Worm (Caenorhabditis elegans): ENCODE measurements around the gene ppm-1.A.

The ppm-1.A gene

ce11 chrV:10536095-10536691 lies at the start of gene ppm-1.A:
TSS of gene ppm-1.A (minus strand) at chrV:10536388.
- TF ChIP-seq unc-62 (GFP tag; optimal IDR thresholded peaks at IDR 0.05) = no peak

ce11 chrV:10581837-10582300 lies 45.7 kb upstream of the ppm-1.A start, which contains the start of gene T21C9.6:
TSS of gene T21C9.6 (plus strand) at chrV:10581887.
- no peak for TF ChIP-seq unc-62 (GFP tag; optimal IDR thresholded peaks at IDR 0.05)

DNA sequence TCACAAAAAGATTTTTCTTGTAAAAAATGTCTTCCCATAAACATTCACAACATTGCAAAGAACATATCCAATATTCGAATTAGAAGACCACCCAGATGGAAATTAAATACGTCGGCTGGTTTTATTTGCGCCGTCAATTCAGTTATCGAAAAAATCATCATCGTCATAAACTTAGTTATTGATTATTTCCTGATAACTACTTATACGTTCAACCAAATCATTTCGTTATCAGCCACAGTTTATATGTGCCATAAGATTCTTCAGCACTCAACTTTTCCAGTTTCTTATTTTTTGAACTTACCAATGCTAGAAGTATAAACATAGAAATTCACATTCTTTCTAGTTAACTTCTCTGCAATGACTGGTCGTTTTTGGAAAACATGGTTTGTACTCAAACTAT lies 44.5 kb upstream of the ppm-1.A start:
- TF ChIP-seq unc-62 (GFP tag; optimal IDR thresholded peaks at IDR 0.05) = no peak

- TF ChIP-seq unc-62 (GFP tag; optimal IDR thresholded peaks at IDR 0.05) = no peak
These were observed 42.8 kb upstream of the ppm-1.A start, which contains the start of the genes erh-1 and lpd-9 for ce11 chrV:10578938-10579337. TSS of gene erh-1 (minus strand) at chrV:10579141. TSS of gene lpd-9 (plus strand) at chrV:10579305.

DNA sequence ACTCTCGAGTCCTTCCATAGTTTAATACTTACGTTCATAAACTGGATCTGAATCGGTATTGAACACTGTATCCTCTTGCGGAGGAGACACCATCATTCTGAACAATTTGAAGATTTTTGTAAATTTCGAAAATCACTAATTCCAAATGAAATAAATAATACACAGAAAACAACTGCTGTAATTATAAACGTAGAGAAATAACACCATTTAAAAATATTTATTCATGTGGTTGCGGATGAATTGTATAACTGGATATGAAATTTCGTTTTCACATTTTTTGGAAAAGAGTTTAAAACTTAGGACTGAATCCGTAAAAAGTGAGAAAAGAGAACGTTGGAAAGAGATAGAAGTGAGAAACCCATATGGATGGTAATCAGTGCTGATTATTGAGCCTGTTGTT lies 42.0 kb upstream of the ppm-1.A start, which contains the start of gene mics-1:
Gene mics-1 (minus strand): TSS at position 101 of the 400 bp plus-strand sequence.
- no peak for TF ChIP-seq unc-62 (GFP tag; optimal IDR thresholded peaks at IDR 0.05)

DNA sequence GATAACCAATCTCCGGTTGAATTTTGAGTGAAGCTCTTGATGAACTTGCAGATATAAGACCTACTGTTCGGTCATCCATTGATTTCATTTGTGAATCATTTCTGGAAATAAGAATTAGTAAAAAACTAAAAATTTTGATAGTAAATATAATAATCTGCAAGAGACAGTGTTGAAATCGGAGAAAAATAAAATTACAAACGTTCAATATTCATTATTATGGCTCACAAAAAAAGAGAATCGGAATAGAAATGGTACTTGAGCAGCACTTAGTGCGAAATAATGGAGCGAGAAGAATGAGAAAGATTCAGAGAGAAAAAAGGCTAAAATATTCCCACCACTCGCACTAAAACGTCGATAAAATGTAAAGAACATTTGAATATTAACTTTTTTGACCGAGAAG lies 40.1 kb upstream of the ppm-1.A start, which contains the start of gene vps-54:
Gene vps-54 (minus strand): TSS at position 101 of the 400 bp plus-strand sequence.
- TF ChIP-seq unc-62 (GFP tag; optimal IDR thresholded peaks at IDR 0.05) = no peak

- no peak for TF ChIP-seq unc-62 (GFP tag; optimal IDR thresholded peaks at IDR 0.05)
These were observed 38.0 kb upstream of the ppm-1.A start for ce11 chrV:10574197-10574596.

- TF ChIP-seq unc-62 (GFP tag; optimal IDR thresholded peaks at IDR 0.05) = no peak
These were observed 36.4 kb upstream of the ppm-1.A start, which contains the start of gene del-6 for ce11 chrV:10572614-10573013. TSS of gene del-6 (plus strand) at chrV:10572914.

- no peak for TF ChIP-seq unc-62 (GFP tag; optimal IDR thresholded peaks at IDR 0.05)
These were observed 35.3 kb upstream of the ppm-1.A start for ce11 chrV:10571523-10571922.

DNA sequence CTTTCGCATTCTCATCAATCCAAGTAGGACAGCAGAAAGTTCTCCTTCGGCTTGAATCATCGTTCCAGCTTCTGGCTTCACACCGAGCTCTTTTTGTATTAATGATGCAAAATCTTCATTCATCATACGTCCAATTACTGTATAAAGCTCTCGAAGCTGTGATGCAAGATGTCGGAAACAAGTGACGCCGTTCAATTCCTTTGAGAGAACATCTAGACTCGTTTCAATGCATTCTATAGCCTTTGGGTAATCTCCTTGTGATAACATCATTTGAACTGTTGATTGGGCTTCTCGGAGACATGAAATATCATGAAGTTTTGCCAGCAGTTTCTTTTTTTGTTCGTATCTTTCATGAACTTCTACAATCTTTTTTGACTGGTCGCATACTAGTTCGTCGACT lies 32.3 kb upstream of the ppm-1.A start:
- TF ChIP-seq unc-62 (GFP tag; optimal IDR thresholded peaks at IDR 0.05) = no peak

- TF ChIP-seq unc-62 (GFP tag; optimal IDR thresholded peaks at IDR 0.05) = no peak
These were observed 28.7 kb upstream of the ppm-1.A start, which contains the start of gene cat-4 for ce11 chrV:10564830-10565365. TSS of gene cat-4 (plus strand) at chrV:10564880.

ce11 chrV:10564140-10564539 lies 28.0 kb upstream of the ppm-1.A start:
- TF ChIP-seq unc-62 (GFP tag; optimal IDR thresholded peaks at IDR 0.05) = no peak

DNA sequence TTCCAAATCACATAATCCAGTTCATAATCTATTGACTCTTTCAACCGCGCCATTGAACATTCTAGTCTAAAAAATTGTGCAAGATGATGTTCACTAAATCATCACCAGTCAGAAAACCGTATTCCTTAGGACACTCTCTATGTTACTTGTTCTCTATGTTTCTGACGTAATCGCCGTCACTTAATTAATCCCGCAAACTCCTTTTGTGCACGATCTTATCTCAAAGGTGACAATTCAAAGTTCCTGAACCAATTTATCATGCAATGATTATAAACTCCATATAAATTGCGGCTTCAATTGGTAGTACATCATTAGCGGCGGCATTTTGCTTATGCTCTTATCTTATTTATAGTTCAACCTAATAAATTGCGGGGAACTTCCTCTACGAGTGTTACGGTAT lies 26.6 kb upstream of the ppm-1.A start:
- TF ChIP-seq unc-62 (GFP tag; optimal IDR thresholded peaks at IDR 0.05) = no peak

- TF ChIP-seq unc-62 (GFP tag; optimal IDR thresholded peaks at IDR 0.05) = no peak
These were observed 25.4 kb upstream of the ppm-1.A start for ce11 chrV:10561632-10562031.

ce11 chrV:10560621-10561020 lies 24.4 kb upstream of the ppm-1.A start, which contains the start of gene col-152:
TSS of gene col-152 (plus strand) at chrV:10560921.
- no peak for TF ChIP-seq unc-62 (GFP tag; optimal IDR thresholded peaks at IDR 0.05)

ce11 chrV:10557676-10558075 lies 21.5 kb upstream of the ppm-1.A start, which contains the start of gene best-14:
TSS of gene best-14 (plus strand) at chrV:10557976.
- no peak for TF ChIP-seq unc-62 (GFP tag; optimal IDR thresholded peaks at IDR 0.05)

DNA sequence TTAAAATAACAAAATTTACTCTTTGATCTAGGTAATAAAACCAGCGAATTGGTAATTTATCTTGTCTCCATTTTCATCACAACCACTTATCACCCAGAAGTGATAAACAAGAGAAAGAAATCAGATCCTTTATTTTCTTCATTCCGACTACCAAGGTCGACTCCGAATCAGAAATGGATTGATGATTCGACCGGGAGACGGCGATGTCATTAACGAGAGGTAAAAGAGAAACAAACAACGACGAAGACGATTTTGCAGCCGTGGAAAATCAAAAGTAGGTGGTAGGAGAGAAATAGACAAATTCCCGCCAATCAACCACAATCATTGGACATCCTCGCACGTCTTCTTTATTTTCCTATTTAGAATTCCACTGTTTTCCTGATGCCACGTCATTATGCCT lies 20.9 kb upstream of the ppm-1.A start:
- no peak for TF ChIP-seq unc-62 (GFP tag; optimal IDR thresholded peaks at IDR 0.05)
